Worm (Caenorhabditis elegans) whole organism, late embryonic: ENCODE measurements around the gene trpp-5.

ENCODE experiments used
- C08G9.2 ChIP-seq: sonication (generic microtip); optimal IDR thresholded peaks from 2 replicates; lab custom pipeline; 2016; ENCODE audit warnings: mild to moderate bottlenecking, missing genetic modification characterization, moderate library complexity, missing compliant biosample characterization
- C38D4.7 ChIP-seq: fragments of 200-800 bp; sonication (Bioruptor generic); optimal IDR thresholded peaks from 2 replicates; lab custom pipeline; 2018; ENCODE audit warnings: mild to moderate bottlenecking, missing genetic modification characterization, moderate library complexity, missing compliant biosample characterization
- F13H6.1 ChIP-seq: sonication (generic microtip); optimal IDR thresholded peaks from 2 replicates; lab custom pipeline; 2016; ENCODE audit warnings: missing genetic modification characterization, missing compliant biosample characterization
- K02D7.2 ChIP-seq: sonication (generic microtip); optimal IDR thresholded peaks from 2 replicates; lab custom pipeline; 2017; ENCODE audit warnings: mild to moderate bottlenecking, missing genetic modification characterization, missing compliant biosample characterization
- K09A11.1 ChIP-seq: sonication (generic microtip); optimal IDR thresholded peaks from 2 replicates; lab custom pipeline; 2017; ENCODE audit warnings: antibody characterized with exemption, mild to moderate bottlenecking, missing genetic modification characterization, missing compliant biosample characterization; ENCODE audit not compliant: insufficient read depth
- Y22D7AL.16 ChIP-seq: sonication (generic microtip); optimal IDR thresholded peaks from 2 replicates; lab custom pipeline; 2016; ENCODE audit warnings: missing genetic modification characterization, missing compliant biosample characterization
- ceh-14 ChIP-seq: sonication (generic microtip); optimal IDR thresholded peaks from 2 replicates; lab custom pipeline; 2016; ENCODE audit warnings: missing genotype, missing genetic modification characterization, missing compliant biosample characterization
- ceh-18 ChIP-seq: sonication (generic microtip); optimal IDR thresholded peaks from 2 replicates; lab custom pipeline; 2016; ENCODE audit warnings: missing genetic modification characterization, missing compliant biosample characterization
- ceh-31 ChIP-seq: sonication (generic microtip); optimal IDR thresholded peaks from 2 replicates; lab custom pipeline; 2016; ENCODE audit warnings: missing genetic modification characterization, missing compliant biosample characterization
- ceh-45 ChIP-seq: fragments of 200-800 bp; sonication (Bioruptor generic); IDR thresholded peaks from 2 replicates; pipeline ENCODE4 v1.3.6; 2022; ENCODE audit warnings: missing genetic modification reagents, missing genetic modification characterization, missing compliant biosample characterization
- ceh-48 ChIP-seq: sonication (generic microtip); optimal IDR thresholded peaks from 2 replicates; lab custom pipeline; 2016; ENCODE audit warnings: missing genetic modification characterization, inconsistent platforms, missing compliant biosample characterization
- ceh-9 ChIP-seq: sonication (generic microtip); optimal IDR thresholded peaks from 2 replicates; lab custom pipeline; 2016; ENCODE audit warnings: mild to moderate bottlenecking, missing genetic modification characterization, inconsistent platforms, missing compliant biosample characterization
- elt-2 ChIP-seq: sonication (generic microtip); optimal IDR thresholded peaks from 2 replicates; lab custom pipeline; 2016; ENCODE audit warnings: missing genetic modification reagents, missing genetic modification characterization, missing compliant biosample characterization
- elt-4 ChIP-seq: sonication (generic microtip); optimal IDR thresholded peaks from 2 replicates; lab custom pipeline; 2016; ENCODE audit warnings: missing genetic modification characterization, missing compliant biosample characterization
- eyg-1 ChIP-seq: sonication (generic microtip); optimal IDR thresholded peaks from 2 replicates; lab custom pipeline; 2016; ENCODE audit warnings: missing genotype, missing genetic modification characterization, missing compliant biosample characterization
- fax-1 ChIP-seq: sonication (generic microtip); optimal IDR thresholded peaks from 2 replicates; lab custom pipeline; 2016; ENCODE audit warnings: missing genotype, missing genetic modification characterization, missing compliant biosample characterization
- fkh-10 ChIP-seq: fragments of 150-350 bp; optimal IDR thresholded peaks from 2 replicates; lab custom pipeline; 2014; ENCODE audit warnings: missing biosample characterization, missing genetic modification reagents, missing genetic modification characterization
- hlh-15 ChIP-seq: sonication (generic microtip); optimal IDR thresholded peaks from 2 replicates; lab custom pipeline; 2016; ENCODE audit warnings: missing genetic modification characterization, missing compliant biosample characterization
- hlh-6 ChIP-seq: sonication (generic microtip); optimal IDR thresholded peaks from 2 replicates; lab custom pipeline; 2016; ENCODE audit warnings: missing genotype, missing genetic modification characterization, missing compliant biosample characterization
- hlh-8 ChIP-seq: sonication (generic microtip); optimal IDR thresholded peaks from 2 replicates; lab custom pipeline; 2016; ENCODE audit warnings: missing genotype, missing genetic modification characterization, missing compliant biosample characterization
- lin-11 ChIP-seq: fragments of 200-800 bp; sonication (Bioruptor generic); optimal IDR thresholded peaks from 2 replicates; lab custom pipeline; 2018; ENCODE audit warnings: mild to moderate bottlenecking, missing genetic modification characterization, missing compliant biosample characterization
- mec-3 ChIP-seq: sonication (generic microtip); optimal IDR thresholded peaks from 2 replicates; lab custom pipeline; 2016; ENCODE audit warnings: borderline replicate concordance, missing genetic modification characterization, missing compliant biosample characterization
- nfya-1 ChIP-seq: sonication (generic microtip); optimal IDR thresholded peaks from 2 replicates; lab custom pipeline; 2017; ENCODE audit warnings: missing genetic modification characterization, mild to moderate bottlenecking, missing compliant biosample characterization, antibody characterized with exemption, moderate library complexity
- odd-2 ChIP-seq: sonication (generic microtip); optimal IDR thresholded peaks from 2 replicates; lab custom pipeline; 2017; ENCODE audit warnings: antibody characterized with exemption, mild to moderate bottlenecking, missing genetic modification characterization, missing compliant biosample characterization
- pat-9 ChIP-seq: fragments of 200-800 bp; sonication (Bioruptor generic); optimal IDR thresholded peaks from 2 replicates; lab custom pipeline; 2018; ENCODE audit warnings: mild to moderate bottlenecking, missing genetic modification characterization, moderate library complexity, missing compliant biosample characterization
- pqm-1 ChIP-seq: sonication (generic microtip); optimal IDR thresholded peaks from 2 replicates; lab custom pipeline; 2016; ENCODE audit warnings: missing genetic modification characterization, missing compliant biosample characterization
- rnt-1 ChIP-seq: sonication (generic microtip); optimal IDR thresholded peaks from 2 replicates; lab custom pipeline; 2016; ENCODE audit warnings: missing genetic modification characterization, missing compliant biosample characterization
- sdc-2 ChIP-seq: sonication (generic microtip); optimal IDR thresholded peaks from 2 replicates; lab custom pipeline; 2016; ENCODE audit warnings: missing genotype, missing genetic modification characterization, missing compliant biosample characterization
- sox-2 ChIP-seq: fragments of 200-800 bp; sonication (Bioruptor generic); IDR thresholded peaks from 2 replicates; pipeline ENCODE4 v1.3.6; 2022; ENCODE audit warnings: missing genetic modification reagents, missing genetic modification characterization, missing compliant biosample characterization
- tbx-2 ChIP-seq: sonication (generic microtip); optimal IDR thresholded peaks from 2 replicates; lab custom pipeline; 2016; ENCODE audit warnings: missing genetic modification characterization, missing compliant biosample characterization
- unc-55 ChIP-seq: sonication (generic microtip); optimal IDR thresholded peaks from 2 replicates; lab custom pipeline; 2017; ENCODE audit warnings: missing biosample characterization, missing genetic modification reagents, missing genetic modification characterization
- unc-86 ChIP-seq: sonication (generic microtip); optimal IDR thresholded peaks from 2 replicates; lab custom pipeline; 2016; ENCODE audit warnings: missing genetic modification characterization, missing compliant biosample characterization
- zip-5 ChIP-seq: sonication (generic microtip); optimal IDR thresholded peaks from 2 replicates; lab custom pipeline; 2016; ENCODE audit warnings: missing genetic modification characterization, missing compliant biosample characterization

Gene trpp-5

ce11 chrII:12202281-12202680 is at the start of gene trpp-5:
Gene trpp-5 (minus strand): TSS chrII:12202381.
- TF ChIP-seq K09A11.1 (tag; lab: Kevin White, UChicago) (no peak), lin-11 (tag; lab: Kevin White, UChicago) (no peak), elt-2 (tag; lab: Kevin White, UChicago) (no peak), hlh-6 (tag; lab: Kevin White, UChicago) (no peak), zip-5 (no peak), rnt-1 (tag; lab: Kevin White, UChicago) (no peak), K02D7.2 (tag; lab: Kevin White, UChicago) (no peak), elt-4 (tag; lab: Kevin White, UChicago) (no peak), fkh-10 (no peak), odd-2 (tag; lab: Kevin White, UChicago) (no peak), sox-2 (no peak), mec-3 (no peak), C38D4.7 (GFP tag; lab: Kevin White, UChicago) (no peak), ceh-45 (no peak), tbx-2 (tag; lab: Kevin White, UChicago) (no peak), F13H6.1 (tag; lab: Kevin White, UChicago) (no peak), ceh-9 (tag; lab: Kevin White, UChicago) (no peak), unc-55 (GFP tag; lab: Kevin White, UChicago) (no peak), pqm-1 (tag; lab: Kevin White, UChicago) (no peak), hlh-8 (tag; lab: Kevin White, UChicago) (no peak)

ce11 chrII:12249042-12249441 is 46.9 kb upstream of the trpp-5 start, which contains the start of gene tag-276:
Gene tag-276 (minus strand): TSS chrII:12249142.
- TF ChIP-seq hlh-15 (tag; lab: Kevin White, UChicago) (no peak), fax-1 (tag; lab: Kevin White, UChicago) (no peak), Y22D7AL.16 (no peak), pat-9 (tag; lab: Kevin White, UChicago) (no peak), ceh-14 (tag; lab: Kevin White, UChicago) (no peak), ceh-48 (tag; lab: Kevin White, UChicago) (no peak), unc-86 (tag; lab: Kevin White, UChicago) (no peak), ceh-31 (tag; lab: Kevin White, UChicago) (no peak)

ce11 chrII:12242551-12242950 is 40.4 kb upstream of the trpp-5 start, which contains the start of gene Y57A10A.24:
Gene Y57A10A.24 (plus strand): TSS chrII:12242946.
- TF ChIP-seq ceh-9 (tag; lab: Kevin White, UChicago) = no peak
- TF ChIP-seq hlh-8 (tag; lab: Kevin White, UChicago) = no peak
- TF ChIP-seq ceh-18 (tag; lab: Kevin White, UChicago) = no peak

ce11 chrII:12241792-12242191 is 39.6 kb upstream of the trpp-5 start:
- no peak for TF ChIP-seq hlh-6 (tag; lab: Kevin White, UChicago)

ce11 chrII:12240088-12240487 is 37.9 kb upstream of the trpp-5 start, which contains the start of gene txdc-12.1:
Gene txdc-12.1 (plus strand): TSS chrII:12240388.
- TF ChIP-seq ceh-45 = no peak
- no peak for TF ChIP-seq nfya-1 (tag; lab: Kevin White, UChicago)
- no peak for TF ChIP-seq hlh-6 (tag; lab: Kevin White, UChicago)
- TF ChIP-seq eyg-1 (tag; lab: Kevin White, UChicago) = no peak
- no peak for TF ChIP-seq sdc-2 (tag; lab: Kevin White, UChicago)
- TF ChIP-seq C08G9.2 (tag; lab: Kevin White, UChicago) = no peak
- TF ChIP-seq sox-2 = no peak
